Worm (Caenorhabditis elegans) whole organism, L1 larva: ENCODE results near the gene K10D11.5.

ENCODE experiments used
- C16A3.4 ChIP-seq: fragments of 150-350 bp; optimal IDR thresholded peaks from 2 replicates; lab custom pipeline; 2014; ENCODE audit warnings: missing biosample characterization, missing genetic modification characterization
- C34B4.2 ChIP-seq: sonication (generic microtip); optimal IDR thresholded peaks from 2 replicates; lab custom pipeline; 2017; ENCODE audit warnings: mild to moderate bottlenecking, missing genetic modification characterization, missing compliant biosample characterization
- Y116A8C.19 ChIP-seq: sonication (generic microtip); optimal IDR thresholded peaks from 2 replicates; lab custom pipeline; 2016; ENCODE audit warnings: missing compliant biosample characterization, missing genetic modification characterization, borderline replicate concordance
- ceh-63 ChIP-seq: fragments of 200-800 bp; sonication (Bioruptor generic); optimal IDR thresholded peaks from 2 replicates; lab custom pipeline; 2018; ENCODE audit warnings: mild to moderate bottlenecking, missing genetic modification characterization, missing compliant biosample characterization
- ces-1 ChIP-seq: fragments of 150-350 bp; optimal IDR thresholded peaks from 2 replicates; lab custom pipeline; 2014; ENCODE audit warnings: missing biosample characterization, missing genetic modification reagents, missing genetic modification characterization
- dsc-1 ChIP-seq: sonication (generic microtip); optimal IDR thresholded peaks from 2 replicates; lab custom pipeline; 2016; ENCODE audit warnings: mild to moderate bottlenecking, missing genetic modification characterization, missing compliant biosample characterization
- efl-1 ChIP-seq, 4 experiments: fragments of 150-350 bp; optimal IDR thresholded peaks in 3 of 4; peaks in 1 of 4; 1 replicate in 1 of 4; 2 replicates in 3 of 4; lab custom pipeline; 2014; ENCODE audit warnings: missing biosample characterization in 2 of 4, missing genetic modification characterization in 2 of 4, missing genetic modification reagents in 2 of 4
- efl-3 ChIP-seq: fragments of 200-800 bp; sonication (Bioruptor generic); optimal IDR thresholded peaks from 2 replicates; lab custom pipeline; 2018; ENCODE audit warnings: mild to moderate bottlenecking, missing genetic modification characterization, missing compliant biosample characterization
- egl-13 ChIP-seq: sonication (generic microtip); optimal IDR thresholded peaks from 2 replicates; lab custom pipeline; 2016; ENCODE audit warnings: missing genotype, missing genetic modification reagents, missing genetic modification characterization, missing compliant biosample characterization
- egl-27 ChIP-seq, 2 experiments: fragments of 150-350 bp in 1 of 2; sonication (generic microtip); optimal IDR thresholded peaks; 3 replicates each; lab custom pipeline; 2017 to 2018; ENCODE audit warnings: missing biosample characterization in 2 of 2, missing genetic modification characterization in 2 of 2, missing genetic modification reagents in 2 of 2
- elt-2 ChIP-seq: sonication (generic microtip); optimal IDR thresholded peaks from 2 replicates; lab custom pipeline; 2016; ENCODE audit warnings: missing genetic modification characterization, mild to moderate bottlenecking, inconsistent platforms, missing compliant biosample characterization, missing genetic modification reagents
- elt-3 ChIP-seq, 6 experiments: fragments of 150-350 bp in 1 of 6; sonication (generic microtip); optimal IDR thresholded peaks; 2 replicates each; lab custom pipeline; 2017 to 2018; ENCODE audit warnings: missing biosample characterization in 6 of 6, missing genetic modification characterization in 6 of 6, inconsistent platforms in 1 of 6
- ets-5 ChIP-seq: fragments of 200-800 bp; sonication (Bioruptor generic); IDR thresholded peaks from 2 replicates; pipeline ENCODE4 v1.3.6; 2022; ENCODE audit warnings: missing genetic modification characterization, missing compliant biosample characterization
- fkh-10 ChIP-seq: sonication (generic microtip); optimal IDR thresholded peaks from 2 replicates; lab custom pipeline; 2017; ENCODE audit warnings: missing biosample characterization, missing genetic modification reagents, missing genetic modification characterization
- fkh-4 ChIP-seq: sonication (generic microtip); optimal IDR thresholded peaks from 2 replicates; lab custom pipeline; 2016; ENCODE audit warnings: missing compliant biosample characterization, missing genetic modification characterization, borderline replicate concordance
- grh-1 ChIP-seq: fragments of 200-800 bp; sonication (Bioruptor generic); IDR thresholded peaks from 2 replicates; pipeline ENCODE4 v1.3.6; 2022; ENCODE audit warnings: missing genetic modification reagents, missing genetic modification characterization, missing compliant biosample characterization
- hlh-4 ChIP-seq: sonication (generic microtip); optimal IDR thresholded peaks from 2 replicates; lab custom pipeline; 2016; ENCODE audit warnings: mild to moderate bottlenecking, missing genetic modification characterization, missing compliant biosample characterization
- lin-13 ChIP-seq: fragments of 150-350 bp; optimal IDR thresholded peaks from 2 replicates; lab custom pipeline; 2014; ENCODE audit warnings: missing biosample characterization, missing genetic modification reagents, missing genetic modification characterization
- lin-14 ChIP-seq: fragments of 200-800 bp; sonication (Bioruptor generic); optimal IDR thresholded peaks from 2 replicates; lab custom pipeline; 2018; ENCODE audit warnings: mild to moderate bottlenecking, missing genetic modification characterization, moderate library complexity, missing compliant biosample characterization
- lin-39 ChIP-seq: fragments of 150-350 bp; optimal IDR thresholded peaks from 2 replicates; lab custom pipeline; 2014; ENCODE audit warnings: missing biosample characterization, missing genetic modification reagents, missing genetic modification characterization
- mdl-1 ChIP-seq, 2 experiments: fragments of 150-350 bp; optimal IDR thresholded peaks; 2 replicates each; lab custom pipeline; 2014 to 2017; ENCODE audit warnings: missing biosample characterization in 2 of 2, missing genetic modification characterization in 2 of 2, inconsistent platforms in 1 of 2
- nhr-11 ChIP-seq: fragments of 150-350 bp; optimal IDR thresholded peaks from 2 replicates; lab custom pipeline; 2014; ENCODE audit warnings: missing biosample characterization, missing genetic modification characterization
- nhr-237 ChIP-seq: fragments of 150-350 bp; optimal IDR thresholded peaks from 2 replicates; lab custom pipeline; 2014; ENCODE audit warnings: missing biosample characterization, missing genetic modification characterization
- nhr-28 ChIP-seq: fragments of 150-350 bp; optimal IDR thresholded peaks from 2 replicates; lab custom pipeline; 2014; ENCODE audit warnings: missing biosample characterization, missing genetic modification characterization
- nhr-77 ChIP-seq: fragments of 150-350 bp; optimal IDR thresholded peaks from 2 replicates; lab custom pipeline; 2014; ENCODE audit warnings: missing biosample characterization, missing genetic modification characterization
- skn-1 ChIP-seq: fragments of 150-350 bp; optimal IDR thresholded peaks from 2 replicates; lab custom pipeline; 2014; ENCODE audit warnings: missing biosample characterization, missing genetic modification characterization
- tlp-1 ChIP-seq: fragments of 150-350 bp; optimal IDR thresholded peaks from 2 replicates; lab custom pipeline; 2014; ENCODE audit warnings: missing biosample characterization, missing genetic modification characterization
- unc-130 ChIP-seq: fragments of 150-350 bp; optimal IDR thresholded peaks from 2 replicates; lab custom pipeline; 2017; ENCODE audit warnings: missing biosample characterization, missing genetic modification characterization, inconsistent platforms
- unc-86 ChIP-seq: sonication (generic microtip); optimal IDR thresholded peaks from 2 replicates; lab custom pipeline; 2016; ENCODE audit warnings: missing genetic modification characterization, missing compliant biosample characterization
- zag-1 ChIP-seq: fragments of 150-350 bp; optimal IDR thresholded peaks from 2 replicates; lab custom pipeline; 2014; ENCODE audit warnings: missing biosample characterization, missing genetic modification characterization
- zip-4 ChIP-seq: fragments of 200-800 bp; sonication (Bioruptor generic); optimal IDR thresholded peaks from 2 replicates; lab custom pipeline; 2018; ENCODE audit warnings: mild to moderate bottlenecking, missing genetic modification characterization, moderate library complexity, missing compliant biosample characterization
- ztf-4 ChIP-seq: fragments of 150-350 bp; optimal IDR thresholded peaks from 2 replicates; lab custom pipeline; 2014; ENCODE audit warnings: missing biosample characterization, missing genetic modification characterization

The K10D11.5 gene

DNA sequence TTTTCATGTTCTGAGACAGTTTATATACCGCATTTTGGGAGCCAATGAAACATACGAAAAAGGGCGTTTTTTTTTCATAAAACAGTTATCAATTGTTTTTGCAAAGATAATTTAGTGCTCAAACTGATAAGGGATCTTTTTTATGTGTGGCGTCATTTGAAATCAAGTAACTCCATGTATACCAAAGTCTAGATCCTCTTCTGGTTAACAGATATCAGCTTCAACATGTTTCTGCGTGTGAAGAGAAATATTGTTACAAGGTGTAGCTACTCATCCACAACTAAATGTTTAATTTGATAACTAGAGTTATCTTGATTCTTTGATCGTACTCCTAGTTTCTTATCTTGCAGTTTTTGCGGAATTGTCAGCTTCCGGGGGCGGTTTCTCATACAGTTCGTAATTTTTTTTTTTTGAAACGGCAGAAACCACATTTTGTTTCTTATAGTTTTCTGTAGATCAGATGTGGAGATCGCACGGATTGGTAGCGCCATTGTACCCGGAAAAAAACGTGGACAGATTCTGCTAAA is 19.6 kb downstream of the K10D11.5 start:
- no peak for TF ChIP-seq Y116A8C.19 (tag; lab: Kevin White, UChicago)
- TF ChIP-seq elt-2 (tag; lab: Kevin White, UChicago): peak; percentile 93

DNA sequence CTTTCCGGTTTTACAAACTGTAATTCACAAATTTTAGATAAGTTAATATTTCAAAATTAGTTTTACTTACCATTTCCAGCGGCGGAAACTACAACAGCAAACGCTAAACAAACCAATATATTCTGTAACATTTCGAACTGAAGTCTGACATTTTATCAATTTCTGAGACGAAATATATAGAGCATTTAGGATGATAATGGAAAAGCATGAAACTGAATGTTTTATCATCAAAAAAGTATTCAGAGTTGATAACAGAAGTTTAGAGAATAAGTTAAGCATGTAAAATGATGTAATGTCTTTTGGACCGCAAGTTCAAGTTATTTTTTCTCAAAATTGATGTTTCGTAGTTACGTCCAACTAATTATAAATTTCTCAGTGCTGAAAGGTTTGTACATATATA is 22.5 kb downstream of the K10D11.5 start, which contains the start of gene F55G11.2:
Gene F55G11.2, minus strand, starts transcription at position 149 of the 400 bp plus-strand sequence.
- no peak for TF ChIP-seq ztf-4 (tag; lab: Kevin White, UChicago)
- no peak for TF ChIP-seq ceh-63 (GFP tag; lab: Kevin White, UChicago)
- no peak for TF ChIP-seq efl-1 (optimal IDR thresholded peaks at IDR 0.05; lab: Kevin White, UChicago)
- peak in 1 of 2 experiments; percentile 87 for TF ChIP-seq efl-1 (GFP tag; optimal IDR thresholded peaks at IDR 0.05 in 1 of 2; lab: Kevin White, UChicago)
- no peak for TF ChIP-seq egl-27 (tag; optimal IDR thresholded peaks at IDR 0.05; lab: Kevin White, UChicago)
- TF ChIP-seq lin-39: no peak
- no peak for TF ChIP-seq lin-14 (GFP tag; lab: Kevin White, UChicago)
- peak; percentile 6 for TF ChIP-seq skn-1 (tag; lab: Kevin White, UChicago)
- TF ChIP-seq elt-2 (tag; lab: Kevin White, UChicago): peak; percentile 86
- TF ChIP-seq tlp-1 (tag; lab: Kevin White, UChicago): no peak

DNA sequence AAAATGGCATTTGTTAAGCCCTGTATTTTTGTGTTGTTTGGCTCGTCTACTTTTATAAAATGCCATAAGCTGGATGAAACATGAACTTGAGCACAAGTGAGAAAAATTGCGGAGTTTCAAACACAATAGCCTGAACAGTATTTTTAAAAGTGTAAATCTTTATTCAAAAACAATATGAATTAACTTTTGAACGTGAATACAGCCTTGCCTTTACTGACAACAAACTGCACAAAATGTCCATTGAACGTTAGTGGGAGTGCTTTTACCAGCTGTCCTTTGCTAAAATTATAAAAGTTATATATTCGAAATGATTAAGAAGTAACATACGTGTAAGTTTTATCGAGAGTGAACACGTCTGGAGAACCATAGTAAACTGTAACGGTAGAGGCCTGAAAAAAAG is 24.3 kb downstream of the K10D11.5 start:
- TF ChIP-seq egl-13 (tag; lab: Kevin White, UChicago) (no peak), ztf-4 (tag; lab: Kevin White, UChicago) (no peak), egl-27 (tag; optimal IDR thresholded peaks at IDR 0.05; lab: Kevin White, UChicago) (no peak), zip-4 (GFP tag; lab: Kevin White, UChicago) (no peak), dsc-1 (tag; lab: Kevin White, UChicago) (no peak), ces-1 (no peak), elt-3 (tag; optimal IDR thresholded peaks at IDR 0.05; lab: Kevin White, UChicago) (no peak), grh-1 (GFP tag; lab: Robert Waterston, UW) (no peak), unc-86 (tag; lab: Kevin White, UChicago) (no peak), C16A3.4 (no peak), fkh-4 (tag; lab: Kevin White, UChicago) (no peak), C34B4.2 (tag; lab: Kevin White, UChicago) (no peak), unc-130 (tag; lab: Kevin White, UChicago) (no peak), nhr-237 (tag; lab: Kevin White, UChicago) (no peak), elt-2 (tag; lab: Kevin White, UChicago) (no peak), efl-3 (no peak), ets-5 (no peak), hlh-4 (no peak), zag-1 (no peak)

DNA sequence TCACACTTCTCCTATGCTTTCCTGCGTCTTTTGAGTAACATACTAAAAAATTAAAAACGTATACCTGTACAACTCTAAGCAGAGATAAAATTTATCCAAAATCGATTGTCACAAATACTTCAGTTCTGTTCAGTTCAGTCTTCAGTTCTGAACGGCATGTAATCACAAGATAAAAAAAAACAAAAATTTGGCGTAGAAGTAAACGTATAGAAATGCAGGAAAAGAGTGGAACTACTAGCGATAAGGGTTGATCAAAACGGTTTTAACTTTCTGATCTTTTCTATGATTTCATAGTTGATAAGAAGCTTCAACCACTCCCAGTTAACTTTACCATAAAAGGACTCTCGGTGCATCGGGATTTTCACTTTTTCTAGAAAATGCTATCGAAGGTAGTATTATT is 26.6 kb downstream of the K10D11.5 start, which contains the start of gene dod-22:
Gene dod-22, plus strand, starts transcription at position 301 of the 400 bp plus-strand sequence.
- TF ChIP-seq mdl-1 (tag; optimal IDR thresholded peaks at IDR 0.05; lab: Kevin White, UChicago) (no peak), ceh-63 (GFP tag; lab: Kevin White, UChicago) (no peak), nhr-28 (tag; lab: Kevin White, UChicago) (no peak), unc-86 (tag; lab: Kevin White, UChicago) (no peak)
- TF ChIP-seq, all 84 proteins: peak for 0

DNA sequence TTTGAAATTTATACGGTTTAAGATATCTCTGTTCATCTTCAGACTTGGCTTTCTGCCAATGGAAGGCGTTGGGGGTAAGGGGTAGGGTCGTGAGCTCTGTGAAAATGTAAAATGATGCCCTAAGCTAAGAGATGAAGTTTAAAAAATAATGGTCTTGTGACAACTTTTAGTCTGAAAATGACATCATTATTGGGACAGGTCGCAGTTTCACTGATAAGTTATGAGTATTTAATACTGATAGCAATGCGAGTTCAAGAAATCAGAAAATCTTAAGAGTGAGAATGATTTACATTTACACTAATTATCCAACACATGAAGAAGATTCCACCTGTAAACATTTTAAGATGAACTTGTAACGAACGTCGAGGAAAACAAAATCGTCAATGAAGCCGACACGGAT is 27.0 kb downstream of the K10D11.5 start:
- TF ChIP-seq fkh-10 (GFP tag; lab: Kevin White, UChicago): no peak
- peak; percentile 74 for TF ChIP-seq elt-2 (tag; lab: Kevin White, UChicago)
- no peak for TF ChIP-seq efl-1 (optimal IDR thresholded peaks at IDR 0.05; lab: Kevin White, UChicago)
- peak in 1 of 2 experiments; percentile 15 for TF ChIP-seq efl-1 (GFP tag; optimal IDR thresholded peaks at IDR 0.05 in 1 of 2; lab: Kevin White, UChicago)
- TF ChIP-seq, all 84 proteins: peak for 2

DNA sequence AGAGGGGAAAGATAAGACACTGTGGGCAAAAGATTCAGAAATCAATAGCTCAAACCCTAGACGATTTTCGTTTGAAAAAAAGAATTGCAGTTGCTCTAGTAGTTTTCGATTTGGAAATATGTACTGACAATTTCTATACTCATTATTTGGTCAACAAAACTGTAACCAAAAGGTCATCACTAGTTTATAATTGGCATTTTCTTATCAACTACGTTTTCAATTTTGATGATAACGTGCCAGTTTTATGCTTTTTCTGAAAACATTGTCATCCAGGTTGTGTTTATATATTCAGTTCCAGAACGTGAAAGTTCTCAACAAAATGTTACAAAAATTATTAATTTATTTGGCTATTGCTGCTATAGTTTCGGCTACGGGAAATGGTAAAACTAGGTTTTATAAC is 29.1 kb downstream of the K10D11.5 start, which contains the start of gene F55G11.8:
Gene F55G11.8, plus strand, starts transcription at position 245 of the 400 bp plus-strand sequence.
- TF ChIP-seq nhr-11 (tag; lab: Kevin White, UChicago) (no peak), nhr-77 (no peak), lin-13 (GFP tag; lab: Kevin White, UChicago) (no peak), elt-2 (tag; lab: Kevin White, UChicago) (peak; percentile 65), C16A3.4 (no peak)
